Worm (Caenorhabditis elegans) whole organism, young adult: ENCODE data around the gene evl-18.

Source experiments
- B0261.1 ChIP-seq: sonication (generic microtip); optimal IDR thresholded peaks from 2 replicates; lab custom pipeline; 2016; ENCODE audit warnings: mild to moderate bottlenecking, missing genetic modification characterization, moderate library complexity, missing compliant biosample characterization
- F57A8.1 ChIP-seq: fragments of 200-800 bp; sonication (Bioruptor generic); optimal IDR thresholded peaks from 2 replicates; lab custom pipeline; 2018; ENCODE audit warnings: mild to moderate bottlenecking, missing genetic modification characterization, moderate library complexity, missing compliant biosample characterization
- Y95B8A.8 ChIP-seq: fragments of 200-800 bp; sonication (Bioruptor generic); IDR thresholded peaks from 2 replicates; pipeline ENCODE4 v1.3.6; 2022; ENCODE audit warnings: missing genetic modification reagents, missing genetic modification characterization, missing compliant biosample characterization
- attf-5 ChIP-seq: fragments of 200-800 bp; sonication (Bioruptor generic); optimal IDR thresholded peaks from 2 replicates; lab custom pipeline; 2018; ENCODE audit warnings: mild to moderate bottlenecking, missing genetic modification characterization, missing compliant biosample characterization
- cebp-2 ChIP-seq: fragments of 200-800 bp; sonication (Bioruptor generic); IDR thresholded peaks from 2 replicates; pipeline ENCODE4 v1.3.6; 2022; ENCODE audit warnings: missing genetic modification characterization, missing compliant biosample characterization
- ceh-79 ChIP-seq: sonication (generic microtip); optimal IDR thresholded peaks from 2 replicates; lab custom pipeline; 2017; ENCODE audit warnings: mild to moderate bottlenecking, missing genetic modification characterization, missing compliant biosample characterization
- die-1 ChIP-seq: sonication (generic microtip); optimal IDR thresholded peaks from 2 replicates; lab custom pipeline; 2016; ENCODE audit warnings: missing genotype, mild to moderate bottlenecking, missing genetic modification characterization, missing compliant biosample characterization
- dox-1 ChIP-seq: fragments of 200-800 bp; sonication (Bioruptor generic); IDR thresholded peaks from 2 replicates; pipeline ENCODE4 v1.3.6; 2022; ENCODE audit warnings: missing genetic modification reagents, missing genetic modification characterization, missing compliant biosample characterization
- lin-35 ChIP-seq, 3 experiments: fragments of 150-350 bp in 2 of 3; sonication (generic microtip) in 1 of 3; optimal IDR thresholded peaks; 2 replicates each; lab custom pipeline; 2014 to 2018; ENCODE audit warnings: missing biosample characterization in 3 of 3, missing genetic modification characterization in 3 of 3, missing genetic modification reagents in 3 of 3
- snpc-3.4 ChIP-seq: sonication (generic microtip); optimal IDR thresholded peaks from 2 replicates; lab custom pipeline; 2017; ENCODE audit warnings: missing genetic modification characterization, mild to moderate bottlenecking, missing compliant biosample characterization, antibody characterized with exemption, moderate library complexity, missing genotype, missing genetic modification reagents
- unc-62 ChIP-seq: fragments of 150-350 bp; optimal IDR thresholded peaks from 2 replicates; lab custom pipeline; 2014; ENCODE audit warnings: missing biosample characterization, missing genetic modification reagents, missing genetic modification characterization
- zim-3 ChIP-seq: sonication (generic microtip); optimal IDR thresholded peaks from 2 replicates; lab custom pipeline; 2017; ENCODE audit warnings: mild to moderate bottlenecking, missing genetic modification characterization, moderate library complexity, missing compliant biosample characterization

ce11 chrIII:3742090-3742489 lies 7.3 kb upstream of the evl-18 start:
- TF ChIP-seq unc-62 (GFP tag; lab: Kevin White, UChicago) (no peak), snpc-3.4 (tag; lab: Kevin White, UChicago) (no peak), F57A8.1 (no peak), cebp-2 (GFP tag; lab: Robert Waterston, UW) (no peak), lin-35 (GFP tag; optimal IDR thresholded peaks at IDR 0.05; lab: Kevin White, UChicago) (no peak), Y95B8A.8 (no peak), dox-1 (no peak), attf-5 (GFP tag; lab: Kevin White, UChicago) (no peak), B0261.1 (no peak), die-1 (no peak), zim-3 (no peak), ceh-79 (no peak)
